Fruit fly (Drosophila melanogaster) whole organism, prepupa: Measurements from ENCODE around the gene Cpr62Bb.

Experiments
- CG10631 ChIP-seq: fragments of 200-800 bp; sonication (Bioruptor generic); optimal IDR thresholded peaks from 2 replicates; lab custom pipeline; 2016; ENCODE audit warnings: missing biosample characterization, missing genetic modification characterization
- CG6163 ChIP-seq: fragments of 200-800 bp; sonication (Bioruptor generic); IDR thresholded peaks from 3 replicates; pipeline ENCODE4 v1.3.6; 2022; ENCODE audit warnings: missing biosample characterization, missing genetic modification characterization
- CG6276 ChIP-seq: fragments of 200-800 bp; sonication (Bioruptor generic); optimal IDR thresholded peaks from 2 replicates; lab custom pipeline; 2017; ENCODE audit warnings: missing biosample characterization, mild to moderate bottlenecking, missing genetic modification characterization
- CG6854 ChIP-seq: fragments of 200-800 bp; sonication (Bioruptor generic); optimal IDR thresholded peaks from 2 replicates; lab custom pipeline; 2017; ENCODE audit warnings: missing biosample characterization, mild to moderate bottlenecking, missing genetic modification characterization
- Smox ChIP-seq: fragments of 200-800 bp; sonication (Bioruptor generic); optimal IDR thresholded peaks from 3 replicates; lab custom pipeline; 2016; ENCODE audit warnings: missing biosample characterization, missing genetic modification characterization
- Sox102F ChIP-seq: fragments of 200-800 bp; sonication (Bioruptor generic); optimal IDR thresholded peaks from 2 replicates; lab custom pipeline; 2016; ENCODE audit warnings: missing biosample characterization, mild to moderate bottlenecking, missing genetic modification characterization
- cyc ChIP-seq: fragments of 200-800 bp; sonication (Bioruptor generic); optimal IDR thresholded peaks from 3 replicates; lab custom pipeline; 2016; ENCODE audit warnings: missing biosample characterization, missing genetic modification characterization
- dac ChIP-seq: fragments of 200-800 bp; sonication (Bioruptor generic); optimal IDR thresholded peaks from 2 replicates; lab custom pipeline; 2017; ENCODE audit warnings: missing biosample characterization, mild to moderate bottlenecking, missing genetic modification characterization
- esn ChIP-seq: fragments of 200-800 bp; sonication (Bioruptor generic); optimal IDR thresholded peaks from 2 replicates; lab custom pipeline; 2016; ENCODE audit warnings: missing biosample characterization, mild to moderate bottlenecking, missing genetic modification characterization, moderate library complexity
- salr ChIP-seq, 2 experiments: fragments of 200-800 bp; sonication (Bioruptor generic); optimal IDR thresholded peaks; 3 replicates each; lab custom pipeline; 2016 to 2018; ENCODE audit warnings: missing biosample characterization in 2 of 2, missing genetic modification characterization in 2 of 2, mild to moderate bottlenecking in 1 of 2

DNA sequence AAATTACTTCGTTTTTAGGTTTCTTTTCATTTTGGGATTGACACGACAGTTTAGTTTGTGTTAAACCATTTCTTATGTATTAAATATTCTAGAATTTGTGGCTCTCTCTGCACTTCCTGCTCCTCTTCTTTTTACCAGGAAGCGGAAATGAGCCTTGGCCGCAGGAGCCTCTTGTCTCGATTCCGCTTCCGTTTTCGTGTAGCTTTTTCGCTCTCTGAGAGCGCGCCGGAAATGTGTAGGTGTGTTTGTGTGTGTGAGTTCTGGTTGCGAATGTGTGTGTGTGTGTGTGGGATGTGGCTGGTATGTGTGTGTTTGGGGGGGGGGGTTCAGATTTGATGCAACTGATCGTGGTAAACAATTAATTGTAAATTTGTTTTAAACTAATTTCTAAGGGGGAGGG lies 24.6 kb upstream of the Cpr62Bb start:
- TF ChIP-seq dac (GFP tag; lab: Kevin White, UChicago) = no peak
- TF ChIP-seq CG6854 = peak; percentile 81
- no peak for TF ChIP-seq Smox (GFP tag; lab: Kevin White, UChicago)
- TF ChIP-seq salr (GFP tag; optimal IDR thresholded peaks at IDR 0.05; lab: Kevin White, UChicago) = no peak
- peak; percentile 44 for TF ChIP-seq Sox102F (GFP tag; lab: Kevin White, UChicago)
- peak; percentile 40; the same call in 2 of the 3 replicates for TF ChIP-seq CG6163 (GFP tag; lab: Robert Waterston, UW)
- no peak for TF ChIP-seq CG10631
- no peak for TF ChIP-seq CG6276 (GFP tag; lab: Kevin White, UChicago)
- peak; percentile 34 for TF ChIP-seq esn
- peak; percentile 4 for TF ChIP-seq cyc (GFP tag; lab: Kevin White, UChicago)
